Worm (Caenorhabditis elegans) whole organism, mixed stage, embryonic: Measurements from ENCODE around the gene tiar-1.

ENCODE experiments used
- hlh-1 ChIP-seq: fragments of 150-350 bp; optimal IDR thresholded peaks from 2 replicates; lab custom pipeline; 2014; ENCODE audit warnings: missing biosample characterization, missing genetic modification reagents, missing genetic modification characterization
- lin-13 ChIP-seq: fragments of 150-350 bp; optimal IDR thresholded peaks from 2 replicates; lab custom pipeline; 2014; ENCODE audit warnings: missing biosample characterization, missing genetic modification characterization
- nhr-12 ChIP-seq: fragments of 150-350 bp; optimal IDR thresholded peaks from 2 replicates; lab custom pipeline; 2014; ENCODE audit warnings: missing biosample characterization, missing genetic modification characterization
- nhr-28 ChIP-seq: fragments of 150-350 bp; optimal IDR thresholded peaks from 2 replicates; lab custom pipeline; 2014; ENCODE audit warnings: missing biosample characterization, missing genetic modification characterization
- nhr-76 ChIP-seq: sonication (generic microtip); optimal IDR thresholded peaks from 2 replicates; lab custom pipeline; 2017; ENCODE audit warnings: missing biosample characterization, missing genetic modification characterization

DNA sequence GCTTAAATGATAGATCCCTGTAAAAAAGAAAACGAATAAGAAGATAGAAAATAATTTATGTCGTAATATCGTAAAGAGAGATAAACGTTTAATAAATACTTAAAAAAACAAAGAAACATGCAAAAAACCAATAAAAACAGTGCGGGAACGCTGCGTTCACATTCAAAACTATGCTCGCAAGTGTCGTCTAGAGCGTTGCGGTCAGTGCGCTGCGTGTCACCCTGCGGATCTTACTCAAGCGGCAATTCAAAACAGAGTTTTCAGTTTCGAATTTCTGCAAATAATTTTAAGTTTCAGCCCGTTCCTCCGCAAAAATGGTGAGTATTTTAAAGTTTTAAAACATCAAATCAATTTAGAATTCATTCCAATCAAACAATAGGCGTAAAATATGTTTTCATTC, at the start of gene tiar-1, which contains the start of gene lelo-4:
- TF ChIP-seq nhr-76 (tag; lab: Kevin White, UChicago) (no peak), lin-13 (tag; lab: Kevin White, UChicago) (peak; percentile 53), hlh-1 (peak; percentile 46), nhr-28 (tag; lab: Kevin White, UChicago) (no peak), nhr-12 (no peak)
